Fruit fly (Drosophila melanogaster) whole organism, prepupa: ENCODE data around the gene ND-30.

Source experiments
- CG10631 ChIP-seq: fragments of 200-800 bp; sonication (Bioruptor generic); optimal IDR thresholded peaks from 2 replicates; lab custom pipeline; 2016; ENCODE audit warnings: missing biosample characterization, missing genetic modification characterization
- CG10669 ChIP-seq: fragments of 200-800 bp; sonication (Bioruptor generic); optimal IDR thresholded peaks from 3 replicates; lab custom pipeline; 2018; ENCODE audit warnings: missing biosample characterization, mild to moderate bottlenecking, missing genetic modification characterization, moderate library complexity
- CG11762 ChIP-seq: fragments of 200-800 bp; sonication (Bioruptor generic); optimal IDR thresholded peaks from 3 replicates; lab custom pipeline; 2016; ENCODE audit warnings: missing biosample characterization, missing genetic modification characterization; ENCODE audit not compliant: insufficient read depth
- CG11902 ChIP-seq: fragments of 200-800 bp; sonication (Bioruptor generic); optimal IDR thresholded peaks from 3 replicates; lab custom pipeline; 2016; ENCODE audit warnings: missing biosample characterization, missing genetic modification characterization
- CG15336 ChIP-seq: fragments of 200-800 bp; sonication (Bioruptor generic); IDR thresholded peaks from 2 replicates; pipeline ENCODE4 v1.3.6; 2022; ENCODE audit warnings: missing biosample characterization, missing genetic modification characterization
- CG16779 ChIP-seq: fragments of 200-800 bp; sonication (Bioruptor generic); optimal IDR thresholded peaks from 3 replicates; lab custom pipeline; 2017; ENCODE audit warnings: missing biosample characterization, mild to moderate bottlenecking, missing genetic modification characterization
- CG3032 ChIP-seq: fragments of 200-800 bp; optimal IDR thresholded peaks from 2 replicates; lab custom pipeline; 2019; ENCODE audit warnings: missing biosample characterization, mild to moderate bottlenecking, missing genetic modification characterization, moderate library complexity
- CG31627 ChIP-seq: fragments of 200-800 bp; sonication (Bioruptor generic); optimal IDR thresholded peaks from 3 replicates; lab custom pipeline; 2016; ENCODE audit warnings: missing biosample characterization, missing genetic modification characterization
- CG32006 ChIP-seq: fragments of 200-800 bp; sonication (Bioruptor generic); optimal IDR thresholded peaks from 3 replicates; lab custom pipeline; 2017; ENCODE audit warnings: missing biosample characterization, mild to moderate bottlenecking, missing genetic modification characterization
- CG34406 ChIP-seq: fragments of 200-800 bp; sonication (Bioruptor generic); optimal IDR thresholded peaks from 3 replicates; lab custom pipeline; 2016; ENCODE audit warnings: missing biosample characterization, missing genetic modification characterization
- CG3919 ChIP-seq: fragments of 200-800 bp; sonication (Bioruptor generic); optimal IDR thresholded peaks from 3 replicates; lab custom pipeline; 2016; ENCODE audit warnings: missing biosample characterization, missing genetic modification characterization
- CG6163 ChIP-seq: fragments of 200-800 bp; sonication (Bioruptor generic); IDR thresholded peaks from 3 replicates; pipeline ENCODE4 v1.3.6; 2022; ENCODE audit warnings: missing biosample characterization, missing genetic modification characterization
- CG6276 ChIP-seq: fragments of 200-800 bp; sonication (Bioruptor generic); optimal IDR thresholded peaks from 2 replicates; lab custom pipeline; 2017; ENCODE audit warnings: missing biosample characterization, mild to moderate bottlenecking, missing genetic modification characterization
- CG6792 ChIP-seq: fragments of 200-800 bp; sonication (Bioruptor generic); optimal IDR thresholded peaks from 3 replicates; lab custom pipeline; 2016; ENCODE audit warnings: missing biosample characterization, missing genetic modification characterization
- CG6854 ChIP-seq: fragments of 200-800 bp; sonication (Bioruptor generic); optimal IDR thresholded peaks from 2 replicates; lab custom pipeline; 2017; ENCODE audit warnings: missing biosample characterization, mild to moderate bottlenecking, missing genetic modification characterization
- CG7368 ChIP-seq: fragments of 200-800 bp; sonication (Bioruptor generic); optimal IDR thresholded peaks from 3 replicates; lab custom pipeline; 2016; ENCODE audit warnings: missing biosample characterization, missing genetic modification characterization
- CG8119 ChIP-seq: fragments of 200-800 bp; sonication (Bioruptor generic); IDR thresholded peaks from 3 replicates; pipeline ENCODE4 v1.3.6; 2022; ENCODE audit warnings: missing biosample characterization, missing genetic modification characterization
- CG8319 ChIP-seq: fragments of 200-800 bp; sonication (Bioruptor generic); optimal IDR thresholded peaks from 3 replicates; lab custom pipeline; 2016; ENCODE audit warnings: missing biosample characterization, missing genetic modification characterization
- CG8632 ChIP-seq: fragments of 200-800 bp; sonication (Bioruptor generic); optimal IDR thresholded peaks from 3 replicates; lab custom pipeline; 2016; ENCODE audit warnings: missing biosample characterization, missing genetic modification characterization
- CG9139 ChIP-seq: fragments of 200-800 bp; sonication (Bioruptor generic); optimal IDR thresholded peaks from 3 replicates; lab custom pipeline; 2017; ENCODE audit warnings: missing biosample characterization, mild to moderate bottlenecking, missing genetic modification characterization
- Eip78C ChIP-seq: fragments of 200-800 bp; sonication (Bioruptor generic); peaks from one replicate; lab custom pipeline; 2016; ENCODE audit warnings: missing biosample characterization, missing genetic modification characterization
- Eip93F ChIP-seq: fragments of 200-800 bp; sonication (Bioruptor generic); optimal IDR thresholded peaks from 2 replicates; lab custom pipeline; 2016; ENCODE audit warnings: missing biosample characterization, mild to moderate bottlenecking, missing genetic modification characterization
- Ets21C ChIP-seq: fragments of 200-800 bp; sonication (Bioruptor generic); optimal IDR thresholded peaks from 3 replicates; lab custom pipeline; 2016; ENCODE audit warnings: missing biosample characterization, missing genetic modification characterization
- Ets96B ChIP-seq: fragments of 200-800 bp; optimal IDR thresholded peaks from 2 replicates; lab custom pipeline; 2019; ENCODE audit warnings: missing biosample characterization, mild to moderate bottlenecking, missing genetic modification characterization, moderate library complexity
- Gug ChIP-seq: fragments of 200-800 bp; sonication (Bioruptor generic); IDR thresholded peaks from 2 replicates; pipeline ENCODE4 v1.3.6; 2022; ENCODE audit warnings: missing biosample characterization, missing genetic modification characterization
- Hr38 ChIP-seq: sonication (Bioruptor generic); optimal IDR thresholded peaks from 2 replicates; lab custom pipeline; 2016; ENCODE audit warnings: missing biosample characterization, missing genetic modification characterization
- Hr39 ChIP-seq: fragments of 200-800 bp; sonication (Bioruptor generic); optimal IDR thresholded peaks from 2 replicates; lab custom pipeline; 2016; ENCODE audit warnings: missing biosample characterization, missing genetic modification characterization
- Lpt ChIP-seq: fragments of 200-800 bp; sonication (Bioruptor generic); optimal IDR thresholded peaks from 3 replicates; lab custom pipeline; 2016; ENCODE audit warnings: missing biosample characterization, missing genetic modification characterization
- Met ChIP-seq: fragments of 200-800 bp; sonication (Bioruptor generic); optimal IDR thresholded peaks from 3 replicates; lab custom pipeline; 2016; ENCODE audit warnings: missing biosample characterization, missing genetic modification characterization
- OdsH ChIP-seq: fragments of 200-800 bp; sonication (Bioruptor generic); optimal IDR thresholded peaks from 3 replicates; lab custom pipeline; 2016; ENCODE audit warnings: missing biosample characterization, missing genetic modification characterization
- Smox ChIP-seq: fragments of 200-800 bp; sonication (Bioruptor generic); optimal IDR thresholded peaks from 3 replicates; lab custom pipeline; 2016; ENCODE audit warnings: missing biosample characterization, missing genetic modification characterization
- Sox102F ChIP-seq: fragments of 200-800 bp; sonication (Bioruptor generic); optimal IDR thresholded peaks from 2 replicates; lab custom pipeline; 2016; ENCODE audit warnings: missing biosample characterization, mild to moderate bottlenecking, missing genetic modification characterization
- Sox14 ChIP-seq: fragments of 200-800 bp; sonication (Bioruptor generic); optimal IDR thresholded peaks from 3 replicates; lab custom pipeline; 2016; ENCODE audit warnings: missing biosample characterization, missing genetic modification characterization
- achi ChIP-seq: fragments of 200-800 bp; sonication (Bioruptor generic); optimal IDR thresholded peaks from 3 replicates; lab custom pipeline; 2016; ENCODE audit warnings: missing biosample characterization, missing genetic modification characterization
- acj6 ChIP-seq: fragments of 200-800 bp; sonication (Bioruptor generic); optimal IDR thresholded peaks from 3 replicates; lab custom pipeline; 2016; ENCODE audit warnings: missing biosample characterization, missing genetic modification characterization
- cyc ChIP-seq: fragments of 200-800 bp; sonication (Bioruptor generic); optimal IDR thresholded peaks from 3 replicates; lab custom pipeline; 2016; ENCODE audit warnings: missing biosample characterization, missing genetic modification characterization
- dac ChIP-seq: fragments of 200-800 bp; sonication (Bioruptor generic); optimal IDR thresholded peaks from 2 replicates; lab custom pipeline; 2017; ENCODE audit warnings: missing biosample characterization, mild to moderate bottlenecking, missing genetic modification characterization
- dsx ChIP-seq: fragments of 200-800 bp; optimal IDR thresholded peaks from 3 replicates; lab custom pipeline; 2019; ENCODE audit warnings: missing biosample characterization, mild to moderate bottlenecking, missing genetic modification characterization, moderate library complexity; ENCODE audit not compliant: poor library complexity, severe bottlenecking
- eg ChIP-seq: fragments of 200-800 bp; sonication (Bioruptor generic); IDR thresholded peaks from 3 replicates; pipeline ENCODE4 v1.3.6; 2022; ENCODE audit warnings: missing biosample characterization, missing genetic modification characterization
- esn ChIP-seq: fragments of 200-800 bp; sonication (Bioruptor generic); optimal IDR thresholded peaks from 2 replicates; lab custom pipeline; 2016; ENCODE audit warnings: missing biosample characterization, mild to moderate bottlenecking, missing genetic modification characterization, moderate library complexity
- fd59A ChIP-seq: fragments of 200-800 bp; sonication (Bioruptor generic); optimal IDR thresholded peaks from 2 replicates; lab custom pipeline; 2017; ENCODE audit warnings: missing biosample characterization, mild to moderate bottlenecking, missing genetic modification characterization, missing genetic modification reagents
- fd85E ChIP-seq: fragments of 200-800 bp; sonication (Bioruptor generic); optimal IDR thresholded peaks from 3 replicates; lab custom pipeline; 2016; ENCODE audit warnings: missing biosample characterization, missing genetic modification characterization
- lz ChIP-seq: fragments of 200-800 bp; sonication (Bioruptor generic); optimal IDR thresholded peaks from 3 replicates; lab custom pipeline; 2016; ENCODE audit warnings: missing biosample characterization, missing genetic modification characterization
- net ChIP-seq: fragments of 200-800 bp; sonication (Bioruptor generic); optimal IDR thresholded peaks from 3 replicates; lab custom pipeline; 2016; ENCODE audit warnings: missing biosample characterization, missing genetic modification characterization
- pdm3 ChIP-seq: fragments of 200-800 bp; sonication (Bioruptor generic); optimal IDR thresholded peaks from 3 replicates; lab custom pipeline; 2016; ENCODE audit warnings: missing biosample characterization, missing genetic modification characterization
- spab ChIP-seq: fragments of 200-800 bp; sonication (Bioruptor generic); optimal IDR thresholded peaks from 2 replicates; lab custom pipeline; 2017; ENCODE audit warnings: missing biosample characterization, mild to moderate bottlenecking, missing genetic modification characterization, missing genetic modification reagents
- ss ChIP-seq, 2 experiments: fragments of 200-800 bp; sonication (Bioruptor generic); optimal IDR thresholded peaks; 2 replicates in 1 of 2; 3 replicates in 1 of 2; lab custom pipeline; 2017 to 2018; ENCODE audit warnings: mild to moderate bottlenecking in 2 of 2, missing biosample characterization in 2 of 2, missing genetic modification characterization in 2 of 2, moderate library complexity in 1 of 2
- topi ChIP-seq: fragments of 200-800 bp; sonication (Bioruptor generic); optimal IDR thresholded peaks from 3 replicates; lab custom pipeline; 2016; ENCODE audit warnings: missing biosample characterization, missing genetic modification characterization
- vri ChIP-seq: fragments of 200-800 bp; sonication (Bioruptor generic); optimal IDR thresholded peaks from 3 replicates; lab custom pipeline; 2016; ENCODE audit warnings: missing biosample characterization, mild to moderate bottlenecking, missing genetic modification characterization

ND-30 gene

DNA sequence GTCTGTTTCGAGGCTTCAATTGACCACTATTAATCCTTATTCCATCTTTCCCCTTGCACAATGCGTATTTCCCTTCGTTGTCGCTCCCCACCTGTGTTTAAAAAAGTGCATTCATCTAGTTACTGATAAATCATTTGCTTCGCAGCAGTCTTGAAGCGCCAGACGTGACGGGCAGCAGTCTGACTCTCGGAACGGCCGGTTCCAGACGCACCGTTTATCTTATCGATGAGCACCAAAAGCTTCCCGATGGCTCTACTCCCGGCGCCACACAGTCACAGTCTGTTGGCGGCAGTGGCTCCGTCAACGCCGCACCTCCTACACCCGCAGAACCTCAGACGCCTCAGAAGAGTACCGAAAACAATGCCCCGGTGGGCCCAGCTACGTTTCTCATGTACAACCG, 24.7 kb upstream of the ND-30 start, which contains the start of gene CG42494:
Gene CG42494 (plus strand): TSS at position 301 of the 400 bp plus-strand sequence.
- TF ChIP-seq CG8319 (GFP tag; lab: Kevin White, UChicago) (no peak), achi (no peak), net (GFP tag; lab: Kevin White, UChicago) (no peak), CG32006 (no peak), Eip93F (GFP tag; lab: Kevin White, UChicago) (no peak), CG10631 (no peak), dac (no peak), Hr38 (GFP tag; lab: Kevin White, UChicago) (no peak), dsx (no peak), Smox (GFP tag; lab: Kevin White, UChicago) (no peak), CG3032 (tag; lab: Kevin White, UChicago) (no peak), Eip78C (no peak), Sox14 (no peak), topi (GFP tag; lab: Kevin White, UChicago) (no peak), CG11762 (GFP tag; lab: Kevin White, UChicago) (no peak), cyc (GFP tag; lab: Kevin White, UChicago) (no peak), CG9139 (no peak), Hr39 (GFP tag; lab: Kevin White, UChicago) (no peak), Lpt (GFP tag; lab: Kevin White, UChicago) (no peak), Gug (GFP tag; lab: Robert Waterston, UW) (no peak)

DNA sequence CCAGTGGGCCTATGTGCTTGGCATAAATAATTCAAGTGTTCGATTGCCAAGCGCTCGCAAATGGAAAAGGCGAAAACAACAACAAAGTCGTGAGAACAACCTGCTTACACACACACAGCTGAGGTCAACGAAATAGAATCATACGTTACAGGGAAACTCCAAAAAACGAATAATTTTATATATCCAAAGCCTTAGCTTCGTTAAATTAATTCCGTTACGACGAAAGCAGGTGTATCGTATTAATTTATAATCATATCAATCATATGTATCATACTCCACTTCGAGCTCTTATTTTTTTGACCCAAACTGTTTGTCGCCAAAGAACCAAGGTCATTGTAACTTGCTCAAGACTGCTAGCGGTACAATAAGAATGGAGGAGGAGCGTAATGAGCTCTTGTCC, 20.1 kb upstream of the ND-30 start:
- peak; percentile 88 for TF ChIP-seq Ets21C (GFP tag; lab: Kevin White, UChicago)
- peak; percentile 94 for TF ChIP-seq CG3919 (GFP tag; lab: Kevin White, UChicago)
- peak; percentile 93 for TF ChIP-seq Met
- peak; percentile 85 for TF ChIP-seq CG32006
- TF ChIP-seq Eip93F (GFP tag; lab: Kevin White, UChicago): peak; percentile 86
- TF ChIP-seq CG7368 (GFP tag; lab: Kevin White, UChicago): peak; percentile 88
- TF ChIP-seq topi (GFP tag; lab: Kevin White, UChicago): peak; percentile 94
- no peak for TF ChIP-seq Smox (GFP tag; lab: Kevin White, UChicago)
- TF ChIP-seq pdm3: peak; percentile 90
- peak; percentile 92 for TF ChIP-seq spab (GFP tag; lab: Kevin White, UChicago)
- TF ChIP-seq ss (GFP tag; optimal IDR thresholded peaks at IDR 0.05; lab: Kevin White, UChicago): peak in 1 of 2 experiments; percentile 89
- TF ChIP-seq Gug (GFP tag; lab: Robert Waterston, UW): peak; percentile 86
- peak; percentile 84 for TF ChIP-seq CG8119 (GFP tag; lab: Robert Waterston, UW)
- no peak for TF ChIP-seq CG10631
- TF ChIP-seq CG9139: peak; percentile 86
- peak; percentile 67 for TF ChIP-seq fd85E (GFP tag; lab: Kevin White, UChicago)
- TF ChIP-seq CG6854: peak; percentile 89
- peak; percentile 95 for TF ChIP-seq Hr39 (GFP tag; lab: Kevin White, UChicago)
- no peak for TF ChIP-seq vri (GFP tag; lab: Kevin White, UChicago)
- TF ChIP-seq CG34406 (GFP tag; lab: Kevin White, UChicago): peak; percentile 89
- TF ChIP-seq OdsH (GFP tag; lab: Kevin White, UChicago): no peak
- TF ChIP-seq Ets96B (tag; lab: Kevin White, UChicago): peak; percentile 95
- TF ChIP-seq Lpt (GFP tag; lab: Kevin White, UChicago): peak; percentile 76
- TF ChIP-seq acj6 (GFP tag; lab: Kevin White, UChicago): peak; percentile 89
- peak; percentile 95 for TF ChIP-seq eg
- TF ChIP-seq Hr38 (GFP tag; lab: Kevin White, UChicago): no peak
- peak; percentile 90 for TF ChIP-seq CG8632
- TF ChIP-seq fd59A (GFP tag; lab: Kevin White, UChicago): peak; percentile 85
- TF ChIP-seq CG6792 (GFP tag; lab: Kevin White, UChicago): peak; percentile 93
- TF ChIP-seq esn (GFP tag; lab: Kevin White, UChicago): peak; percentile 94
- TF ChIP-seq CG6276 (GFP tag; lab: Kevin White, UChicago): no peak
- peak; percentile 82 for TF ChIP-seq CG16779 (tag; lab: Kevin White, UChicago)
- TF ChIP-seq CG6163: peak; percentile 96
- TF ChIP-seq Sox14: peak; percentile 93
- peak; percentile 83 for TF ChIP-seq CG11902 (GFP tag; lab: Kevin White, UChicago)
- TF ChIP-seq lz (GFP tag; lab: Kevin White, UChicago): peak; percentile 93
- TF ChIP-seq net (GFP tag; lab: Kevin White, UChicago): peak; percentile 87
- TF ChIP-seq CG31627 (GFP tag; lab: Kevin White, UChicago): peak; percentile 91
- TF ChIP-seq cyc (GFP tag; lab: Kevin White, UChicago): peak; percentile 93
- TF ChIP-seq CG15336: peak; percentile 88
- no peak for TF ChIP-seq Sox102F (GFP tag; lab: Kevin White, UChicago)
- TF ChIP-seq CG10669 (GFP tag; lab: Kevin White, UChicago): peak; percentile 93
